Fruit fly (Drosophila melanogaster) whole organism, embryonic: ENCODE results near the gene CG15570.

Experiments used
- Atf6 ChIP-seq: fragments of 200-800 bp; sonication (Bioruptor generic); IDR thresholded peaks from 2 replicates; pipeline ENCODE4 v1.3.6; 2022; ENCODE audit warnings: missing biosample characterization, missing genetic modification characterization
- B-H1 ChIP-seq: fragments of 200-800 bp; sonication (Bioruptor generic); IDR thresholded peaks from 3 replicates; pipeline ENCODE4 v1.3.6; 2022; ENCODE audit warnings: missing biosample characterization, missing genetic modification characterization
- CG10462 ChIP-seq: fragments of 200-800 bp; sonication (Bioruptor generic); optimal IDR thresholded peaks from 2 replicates; lab custom pipeline; 2016; ENCODE audit warnings: missing biosample characterization, missing genetic modification characterization
- CG11247 ChIP-seq: fragments of 200-800 bp; sonication (Bioruptor generic); IDR thresholded peaks from 2 replicates; pipeline ENCODE4 v1.3.6; 2022; ENCODE audit warnings: missing biosample characterization, missing genetic modification characterization
- CG11695 ChIP-seq: fragments of 200-800 bp; sonication (Bioruptor generic); IDR thresholded peaks from 3 replicates; pipeline ENCODE4 v1.3.6; 2022; ENCODE audit warnings: missing biosample characterization, missing genetic modification characterization
- CG11723 ChIP-seq: fragments of 200-800 bp; sonication (Bioruptor generic); optimal IDR thresholded peaks from 2 replicates; lab custom pipeline; 2017; ENCODE audit warnings: missing biosample characterization, mild to moderate bottlenecking, missing genetic modification characterization
- CG14014 ChIP-seq: fragments of 200-800 bp; sonication (Bioruptor generic); IDR thresholded peaks from 2 replicates; pipeline ENCODE4 v1.3.6; 2022; ENCODE audit warnings: missing biosample characterization, missing genetic modification characterization
- CG14965 ChIP-seq: fragments of 200-800 bp; sonication (Bioruptor generic); optimal IDR thresholded peaks from 2 replicates; lab custom pipeline; 2016; ENCODE audit warnings: missing biosample characterization, missing genetic modification characterization, borderline replicate concordance
- CG1529 ChIP-seq: fragments of 200-800 bp; sonication (Bioruptor generic); optimal IDR thresholded peaks from 3 replicates; lab custom pipeline; 2018; ENCODE audit warnings: missing biosample characterization, missing genetic modification characterization
- CG15601 ChIP-seq: fragments of 200-800 bp; sonication (Bioruptor generic); optimal IDR thresholded peaks from 3 replicates; lab custom pipeline; 2019; ENCODE audit warnings: missing biosample characterization, mild to moderate bottlenecking, missing genetic modification characterization, moderate library complexity
- CG15696 ChIP-seq: fragments of 200-800 bp; sonication (Bioruptor generic); optimal IDR thresholded peaks from 2 replicates; lab custom pipeline; 2019; ENCODE audit warnings: missing biosample characterization, mild to moderate bottlenecking, missing genetic modification characterization, moderate library complexity
- CG18619 ChIP-seq: fragments of 200-800 bp; sonication (Bioruptor generic); optimal IDR thresholded peaks from 3 replicates; lab custom pipeline; 2017; ENCODE audit warnings: missing biosample characterization, mild to moderate bottlenecking, missing genetic modification characterization
- CG2712 ChIP-seq: fragments of 200-800 bp; optimal IDR thresholded peaks from 3 replicates; lab custom pipeline; 2019; ENCODE audit warnings: missing biosample characterization, mild to moderate bottlenecking, missing genetic modification characterization, moderate library complexity
- CG2875 ChIP-seq: fragments of 200-800 bp; sonication (Bioruptor generic); optimal IDR thresholded peaks from 2 replicates; lab custom pipeline; 2017; ENCODE audit warnings: missing biosample characterization, mild to moderate bottlenecking, missing genetic modification characterization, missing genetic modification reagents
- CG30431 ChIP-seq: fragments of 200-800 bp; sonication (Bioruptor generic); optimal IDR thresholded peaks from 2 replicates; lab custom pipeline; 2017; ENCODE audit warnings: missing biosample characterization, missing genetic modification characterization
- CG33213 ChIP-seq: fragments of 200-800 bp; sonication (Bioruptor generic); optimal IDR thresholded peaks from 3 replicates; lab custom pipeline; 2016; ENCODE audit warnings: missing biosample characterization, missing genetic modification characterization
- CG43689 ChIP-seq: fragments of 200-800 bp; sonication (Bioruptor generic); IDR thresholded peaks from 2 replicates; pipeline ENCODE4 v1.3.6; 2022; ENCODE audit warnings: missing biosample characterization, missing genetic modification characterization
- CG4707 ChIP-seq: fragments of 200-800 bp; sonication (Bioruptor generic); optimal IDR thresholded peaks from 2 replicates; lab custom pipeline; 2018; ENCODE audit warnings: missing biosample characterization, mild to moderate bottlenecking, missing genetic modification characterization, moderate library complexity
- CG6791 ChIP-seq: fragments of 200-800 bp; sonication (Bioruptor generic); IDR thresholded peaks from 3 replicates; pipeline ENCODE4 v1.3.6; 2022; ENCODE audit warnings: missing biosample characterization, missing genetic modification characterization; ENCODE audit not compliant: partially characterized antibody
- Dad ChIP-seq: fragments of 200-800 bp; sonication (Bioruptor generic); optimal IDR thresholded peaks from 3 replicates; lab custom pipeline; 2016; ENCODE audit warnings: missing biosample characterization, missing genetic modification characterization
- Dip2 ChIP-seq: fragments of 200-800 bp; sonication (Bioruptor generic); IDR thresholded peaks from 2 replicates; pipeline ENCODE4 v1.3.6; 2022; ENCODE audit warnings: missing biosample characterization, missing genetic modification characterization
- Ets65A ChIP-seq: fragments of 200-800 bp; sonication (Bioruptor generic); peaks from one replicate; lab custom pipeline; 2016; ENCODE audit warnings: missing biosample characterization, missing genetic modification characterization
- HLHmδ ChIP-seq: fragments of 200-800 bp; sonication (Bioruptor generic); optimal IDR thresholded peaks from 2 replicates; lab custom pipeline; 2018; ENCODE audit warnings: missing biosample characterization, mild to moderate bottlenecking, missing genetic modification characterization, moderate library complexity
- Hey ChIP-seq: fragments of 200-800 bp; sonication (Bioruptor generic); optimal IDR thresholded peaks from 3 replicates; lab custom pipeline; 2018; ENCODE audit warnings: missing biosample characterization, mild to moderate bottlenecking, missing genetic modification characterization
- Meics ChIP-seq: fragments of 200-800 bp; sonication (Bioruptor generic); optimal IDR thresholded peaks from 2 replicates; lab custom pipeline; 2017; ENCODE audit warnings: missing biosample characterization, mild to moderate bottlenecking, missing genetic modification characterization
- NC2α ChIP-seq: fragments of 200-800 bp; sonication (Bioruptor generic); optimal IDR thresholded peaks from 2 replicates; lab custom pipeline; 2016; ENCODE audit warnings: missing biosample characterization, missing genetic modification characterization
- Sox100B ChIP-seq: fragments of 200-800 bp; sonication (Bioruptor generic); optimal IDR thresholded peaks from 3 replicates; lab custom pipeline; 2018; ENCODE audit warnings: missing biosample characterization, mild to moderate bottlenecking, missing genetic modification characterization
- Trl ChIP-seq, 3 experiments: fragments of >200 bp in 2 of 3; fragments of 200-800 bp in 1 of 3; sonication (Bioruptor generic) in 1 of 3; optimal IDR thresholded peaks; 2 replicates in 1 of 3; 3 replicates in 2 of 3; lab custom pipeline; 2016 to 2017; ENCODE audit warnings: missing biosample characterization in 1 of 3, missing genetic modification characterization in 1 of 3
- aop ChIP-seq: fragments of 200-800 bp; sonication (Bioruptor generic); IDR thresholded peaks from 2 replicates; pipeline ENCODE4 v1.3.6; 2022; ENCODE audit warnings: missing biosample characterization, missing genetic modification characterization
- cg ChIP-seq: fragments of 200-800 bp; sonication (Bioruptor generic); optimal IDR thresholded peaks from 3 replicates; lab custom pipeline; 2019; ENCODE audit warnings: missing biosample characterization, mild to moderate bottlenecking, missing genetic modification characterization, moderate library complexity
- dati ChIP-seq: fragments of 200-800 bp; sonication (Bioruptor generic); IDR thresholded peaks from 2 replicates; pipeline ENCODE4 v1.3.6; 2022; ENCODE audit warnings: missing biosample characterization, missing genetic modification characterization
- dm ChIP-seq: fragments of 200-800 bp; sonication (Bioruptor generic); optimal IDR thresholded peaks from 3 replicates; lab custom pipeline; 2016; ENCODE audit warnings: missing biosample characterization, missing genetic modification characterization
- fd96Cb ChIP-seq: fragments of 200-800 bp; sonication (Bioruptor generic); optimal IDR thresholded peaks from 2 replicates; lab custom pipeline; 2018; ENCODE audit warnings: missing biosample characterization, mild to moderate bottlenecking, missing genetic modification characterization, moderate library complexity
- grn ChIP-seq: fragments of 200-800 bp; sonication (Bioruptor generic); optimal IDR thresholded peaks from 3 replicates; lab custom pipeline; 2017; ENCODE audit warnings: missing biosample characterization, missing genetic modification characterization
- gro ChIP-seq: fragments of 200-800 bp; sonication (Bioruptor generic); optimal IDR thresholded peaks from 2 replicates; lab custom pipeline; 2016; ENCODE audit warnings: missing biosample characterization, missing genetic modification characterization
- h ChIP-seq: fragments of >200 bp; optimal IDR thresholded peaks from 2 replicates; lab custom pipeline; 2017
- ham ChIP-seq: fragments of 200-800 bp; sonication (Bioruptor generic); IDR thresholded peaks from 2 replicates; pipeline ENCODE4 v1.3.6; 2022; ENCODE audit warnings: missing biosample characterization, missing genetic modification characterization
- hbn ChIP-seq: fragments of 200-800 bp; sonication (Bioruptor generic); IDR thresholded peaks from 2 replicates; pipeline ENCODE4 v1.3.6; 2022; ENCODE audit warnings: missing biosample characterization, missing genetic modification characterization; ENCODE audit not compliant: partially characterized antibody
- maf-S ChIP-seq: fragments of 200-800 bp; sonication (Bioruptor generic); optimal IDR thresholded peaks from 2 replicates; lab custom pipeline; 2016; ENCODE audit warnings: missing biosample characterization, missing genetic modification characterization
- nau ChIP-seq: fragments of 200-800 bp; sonication (Bioruptor generic); optimal IDR thresholded peaks from 3 replicates; lab custom pipeline; 2017; ENCODE audit warnings: missing biosample characterization, mild to moderate bottlenecking, missing genetic modification characterization, missing genetic modification reagents
- pita ChIP-seq: fragments of 200-800 bp; sonication (Bioruptor generic); optimal IDR thresholded peaks from 2 replicates; lab custom pipeline; 2017; ENCODE audit warnings: missing biosample characterization, mild to moderate bottlenecking, missing genetic modification characterization
- pzg ChIP-seq: fragments of 200-800 bp; sonication (Bioruptor generic); optimal IDR thresholded peaks from 3 replicates; lab custom pipeline; 2018; ENCODE audit warnings: missing biosample characterization, mild to moderate bottlenecking, missing genetic modification characterization, moderate library complexity
- ro ChIP-seq: fragments of 200-800 bp; sonication (Bioruptor generic); IDR thresholded peaks from 2 replicates; pipeline ENCODE4 v1.3.6; 2022; ENCODE audit warnings: missing biosample characterization, missing genetic modification characterization
- scrt ChIP-seq: fragments of 200-800 bp; sonication (Bioruptor generic); optimal IDR thresholded peaks from 2 replicates; lab custom pipeline; 2018; ENCODE audit warnings: missing biosample characterization, mild to moderate bottlenecking, missing genetic modification characterization, moderate library complexity
- sens-2 ChIP-seq: fragments of 200-800 bp; sonication (Bioruptor generic); IDR thresholded peaks from 2 replicates; pipeline ENCODE4 v1.3.6; 2022; ENCODE audit warnings: missing biosample characterization, missing genetic modification characterization
- sima ChIP-seq: fragments of 200-800 bp; sonication (Bioruptor generic); optimal IDR thresholded peaks from 2 replicates; lab custom pipeline; 2016; ENCODE audit warnings: missing biosample characterization, missing genetic modification characterization
- stwl ChIP-seq: fragments of 200-800 bp; sonication (Bioruptor generic); optimal IDR thresholded peaks from 3 replicates; lab custom pipeline; 2018; ENCODE audit warnings: missing biosample characterization, mild to moderate bottlenecking, missing genetic modification characterization, moderate library complexity
- tll ChIP-seq, 2 experiments: fragments of 200-800 bp in 1 of 2; fragments of >200 bp in 1 of 2; sonication (Bioruptor generic) in 1 of 2; optimal IDR thresholded peaks; 2 replicates each; lab custom pipeline; 2017 to 2019; ENCODE audit warnings: missing biosample characterization in 2 of 2, missing genetic modification characterization in 2 of 2, mild to moderate bottlenecking in 1 of 2, moderate library complexity in 1 of 2
- trh ChIP-seq: fragments of 200-800 bp; sonication (Bioruptor generic); optimal IDR thresholded peaks from 2 replicates; lab custom pipeline; 2016; ENCODE audit warnings: missing biosample characterization, missing genetic modification characterization

The CG15570 gene

DNA sequence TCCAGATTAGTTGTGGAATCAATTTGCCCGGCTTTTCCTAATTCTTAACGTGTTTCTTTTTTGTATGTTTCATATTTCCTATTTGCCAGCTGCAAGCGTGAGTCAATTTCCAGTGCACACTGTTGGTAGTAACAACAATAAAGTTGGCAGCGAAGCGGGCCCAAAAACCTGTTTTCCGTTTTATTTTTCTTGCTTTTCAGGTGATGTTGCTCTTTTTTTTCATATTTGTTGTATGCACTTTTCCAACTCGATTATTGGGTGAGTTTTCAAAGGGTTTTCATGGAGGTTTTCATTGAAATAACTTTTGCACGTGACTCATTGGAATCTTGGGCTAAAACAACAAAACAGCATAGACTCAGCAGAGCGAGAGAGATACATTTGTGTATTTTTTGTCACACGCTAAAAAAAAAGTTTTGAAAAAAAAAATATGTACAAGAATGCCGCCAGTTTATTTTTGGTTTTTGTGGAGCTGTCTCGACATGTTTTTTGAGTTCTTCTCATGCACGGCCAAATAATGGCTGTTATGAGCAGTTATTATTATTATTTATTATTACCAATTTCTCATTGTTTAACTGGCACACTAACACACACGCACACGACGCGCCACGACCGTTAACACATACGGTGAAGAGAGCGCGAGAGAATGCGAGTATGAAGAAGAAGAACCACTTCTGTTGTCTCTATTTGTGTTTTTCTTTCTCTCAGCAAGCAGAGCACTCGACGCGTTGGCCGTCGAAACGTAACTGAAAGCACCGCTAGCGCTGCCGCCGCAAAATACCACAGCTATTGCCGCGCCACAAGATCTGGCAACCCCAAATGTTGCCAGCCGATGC, 12.4 kb upstream of the CG15570 start, which contains the start of gene Fas2 (continued):
- TF ChIP-seq CG1529, result peak; percentile 16
- peak; percentile 23; the same call in 1 of the 3 replicates for TF ChIP-seq B-H1 (GFP tag; lab: Robert Waterston, UW)
- peak; percentile 95 for TF ChIP-seq HLHmδ (GFP tag; lab: Kevin White, UChicago)
- peak; percentile 6 for TF ChIP-seq CG15601 (tag; lab: Kevin White, UChicago)
- no peak for TF ChIP-seq ro
- TF ChIP-seq aop (GFP tag; lab: Robert Waterston, UW), result no peak
- TF ChIP-seq NC2α (GFP tag; lab: Kevin White, UChicago), result no peak
- 0 out of 2 replicates have a peak, but pooled peaks have one; percentile 37 for TF ChIP-seq sens-2
- TF ChIP-seq ham, result no peak
- TF ChIP-seq CG6791 (GFP tag; lab: Robert Waterston, UW), result peak; percentile 62; the same call in 1 of the 3 replicates
- peak; percentile 61 for TF ChIP-seq gro (GFP tag; lab: Kevin White, UChicago)
- TF ChIP-seq Dad (GFP tag; lab: Kevin White, UChicago), result peak; percentile 15
- TF ChIP-seq grn, result no peak
- TF ChIP-seq dm (GFP tag; lab: Kevin White, UChicago), result no peak
- no peak for TF ChIP-seq hbn
- no peak for TF ChIP-seq fd96Cb (tag; lab: Kevin White, UChicago)
- TF ChIP-seq Atf6 (GFP tag; lab: Robert Waterston, UW), result peak; percentile 52
- no peak for TF ChIP-seq CG30431 (GFP tag; lab: Kevin White, UChicago)
- TF ChIP-seq CG33213 (GFP tag; lab: Kevin White, UChicago), result peak; percentile 28
- peak; percentile 50 for TF ChIP-seq CG4707 (GFP tag; lab: Kevin White, UChicago)
- TF ChIP-seq CG14014, result peak; percentile 51; the same call in 1 of the 2 replicates
- TF ChIP-seq Sox100B (GFP tag; lab: Kevin White, UChicago), result no peak
- TF ChIP-seq CG2712 (tag; lab: Kevin White, UChicago), result peak; percentile 14
- no peak; the same call in 1 of the 2 replicates for TF ChIP-seq CG43689 (GFP tag; lab: Robert Waterston, UW)
- no peak for TF ChIP-seq maf-S
- peak; percentile 33 for TF ChIP-seq CG18619 (GFP tag; lab: Kevin White, UChicago)
- peak; percentile 50 for TF ChIP-seq CG11723
- TF ChIP-seq CG14965 (GFP tag; lab: Kevin White, UChicago), result no peak
- TF ChIP-seq pita (GFP tag; lab: Kevin White, UChicago), result no peak
- TF ChIP-seq cg (GFP tag; lab: Kevin White, UChicago), result peak; percentile 63
- no peak for TF ChIP-seq tll (GFP tag; optimal IDR thresholded peaks at IDR 0.05; lab: Kevin White, UChicago)
- peak; percentile 15 for TF ChIP-seq pzg
- TF ChIP-seq dati, result no peak
- TF ChIP-seq Meics (GFP tag; lab: Kevin White, UChicago), result peak; percentile 63
- TF ChIP-seq CG11247 (GFP tag; lab: Robert Waterston, UW), result 0 out of 2 replicates have a peak, but pooled peaks have one; percentile 31
- TF ChIP-seq stwl (tag; lab: Kevin White, UChicago), result peak; percentile 72
- no peak for TF ChIP-seq h
- TF ChIP-seq trh (GFP tag; lab: Kevin White, UChicago), result no peak
- TF ChIP-seq CG10462 (GFP tag; lab: Kevin White, UChicago), result no peak
- TF ChIP-seq Dip2 (GFP tag; lab: Robert Waterston, UW), result no peak
- TF ChIP-seq Hey (tag; lab: Kevin White, UChicago), result no peak
- peak; percentile 48 to 55 for TF ChIP-seq Trl (optimal IDR thresholded peaks at IDR 0.05; lab: Kevin White, UChicago)
- TF ChIP-seq Trl (GFP tag; optimal IDR thresholded peaks at IDR 0.05; lab: Kevin White, UChicago), result peak; percentile 48
- TF ChIP-seq sima, result no peak
- no peak for TF ChIP-seq Ets65A
- TF ChIP-seq CG2875 (GFP tag; lab: Kevin White, UChicago), result peak; percentile 47
- TF ChIP-seq scrt (GFP tag; lab: Kevin White, UChicago), result peak; percentile 58
- TF ChIP-seq nau (GFP tag; lab: Kevin White, UChicago), result peak; percentile 41
- TF ChIP-seq CG15696 (tag; lab: Kevin White, UChicago), result no peak
- peak; percentile 56; the same call in 1 of the 3 replicates for TF ChIP-seq CG11695 (GFP tag; lab: Robert Waterston, UW)
